Fruit fly (Drosophila melanogaster): Measurements from ENCODE around the gene CG5004.

The CG5004 gene

DNA sequence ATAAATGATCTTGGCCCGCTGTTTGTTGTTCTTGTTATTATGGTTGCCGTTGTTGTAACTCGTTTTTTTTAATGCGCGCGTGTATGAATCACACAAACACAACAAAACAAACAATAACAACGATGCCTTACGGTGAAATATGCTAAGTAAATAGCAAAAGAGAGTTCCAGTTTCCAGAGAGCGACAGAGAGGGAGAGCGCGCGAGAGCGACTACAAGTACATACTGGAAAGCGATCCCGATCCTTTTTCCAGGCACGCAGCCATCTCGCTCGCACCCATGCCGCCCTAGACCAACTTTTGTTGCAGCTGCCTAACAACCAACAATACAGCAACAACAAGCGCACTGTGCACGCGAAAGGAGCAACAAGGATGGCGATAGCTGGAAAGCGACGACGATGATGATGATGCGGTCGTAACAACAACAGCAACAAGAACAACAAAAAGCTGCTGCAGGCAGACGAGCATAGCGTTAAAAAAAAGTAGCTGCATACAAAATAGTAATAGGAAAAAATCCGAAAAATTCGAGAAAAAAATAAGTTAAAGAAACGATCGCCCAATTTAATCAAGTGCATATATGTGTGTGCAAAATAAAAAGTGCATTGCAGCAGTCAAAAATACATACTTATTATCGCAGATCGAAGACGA is 53.1 kb downstream of the CG5004 start:
- TF ChIP-seq Dif (GFP tag; optimal IDR thresholded peaks at IDR 0.05; ENCODE audit: partially characterized antibody) (peak; percentile 52), woc (GFP tag; optimal IDR thresholded peaks at IDR 0.05) (no peak), usp (GFP tag; optimal IDR thresholded peaks at IDR 0.05) (no peak), Hr78 (GFP tag; optimal IDR thresholded peaks at IDR 0.05) (no peak), dmrt93B (GFP tag; optimal IDR thresholded peaks at IDR 0.05) (no peak), Abd-B (GFP tag; optimal IDR thresholded peaks at IDR 0.05) (no peak)

DNA sequence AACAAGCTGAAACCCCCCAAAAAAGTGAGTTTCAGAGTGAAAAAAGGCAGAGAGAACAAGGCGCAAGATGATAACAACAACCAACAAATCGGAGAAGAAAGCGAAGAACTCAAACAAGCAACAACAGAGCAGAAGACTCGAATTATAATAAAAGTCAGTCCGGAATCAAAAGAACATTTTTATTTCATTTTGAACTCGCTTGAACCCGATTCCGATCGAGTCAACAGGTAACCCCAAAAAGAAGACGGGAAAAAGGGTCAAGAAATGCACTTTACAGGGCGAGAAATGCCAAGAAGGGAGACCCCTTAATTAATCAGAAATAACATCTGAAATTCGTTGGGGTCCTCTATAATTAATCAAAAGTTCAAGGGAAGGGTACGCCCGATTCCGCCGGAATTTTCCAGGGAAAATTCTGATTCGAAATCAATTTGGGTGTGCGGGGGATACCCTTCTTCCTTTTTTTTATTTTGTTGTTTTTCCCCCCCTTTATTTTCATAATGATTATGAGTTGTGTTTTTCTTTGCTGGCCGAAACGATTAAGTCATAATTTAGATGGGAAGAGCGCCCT is 55.1 kb downstream of the CG5004 start:
- TF ChIP-seq Rel (GFP tag; optimal IDR thresholded peaks at IDR 0.05) (no peak), Rel (tag; optimal IDR thresholded peaks at IDR 0.05) (peak; percentile 35), sage (GFP tag; optimal IDR thresholded peaks at IDR 0.05) (no peak)

DNA sequence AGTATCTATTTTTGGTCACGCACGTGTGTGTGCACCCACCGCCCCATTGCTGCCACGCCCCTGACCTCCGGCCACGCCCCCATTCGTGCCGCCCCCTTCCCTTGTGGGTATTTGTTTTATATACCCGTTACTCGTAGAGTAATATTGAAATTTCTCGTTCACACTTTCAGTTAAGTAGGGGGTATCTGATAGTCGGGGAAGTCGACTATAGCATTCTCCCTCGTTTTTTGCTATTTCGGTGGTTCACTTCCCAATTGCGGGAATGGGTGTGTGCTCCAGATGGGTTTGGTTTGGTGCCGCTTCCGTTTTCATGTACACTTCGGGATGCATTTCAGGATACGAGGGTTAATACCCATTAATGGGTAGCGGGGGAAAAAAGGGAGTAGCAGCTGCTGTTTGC is 59.9 kb downstream of the CG5004 start:
- TF ChIP-seq Hr83 (GFP tag; optimal IDR thresholded peaks at IDR 0.05; ENCODE audit: poor library complexity, severe bottlenecking) (no peak), Hnf4 (GFP tag; optimal IDR thresholded peaks at IDR 0.05) (no peak), sage (GFP tag; optimal IDR thresholded peaks at IDR 0.05) (no peak), jim (GFP tag; optimal IDR thresholded peaks at IDR 0.05) (no peak), brk (GFP tag; optimal IDR thresholded peaks at IDR 0.05) (no peak), Jra (GFP tag; optimal IDR thresholded peaks at IDR 0.05) (no peak), GATAd (GFP tag; optimal IDR thresholded peaks at IDR 0.05) (no peak), CrebA (GFP tag; optimal IDR thresholded peaks at IDR 0.05; ENCODE audit: borderline replicate concordance) (no peak), sv (GFP tag; optimal IDR thresholded peaks at IDR 0.05) (no peak), br (GFP tag; optimal IDR thresholded peaks at IDR 0.05) (no peak)

DNA sequence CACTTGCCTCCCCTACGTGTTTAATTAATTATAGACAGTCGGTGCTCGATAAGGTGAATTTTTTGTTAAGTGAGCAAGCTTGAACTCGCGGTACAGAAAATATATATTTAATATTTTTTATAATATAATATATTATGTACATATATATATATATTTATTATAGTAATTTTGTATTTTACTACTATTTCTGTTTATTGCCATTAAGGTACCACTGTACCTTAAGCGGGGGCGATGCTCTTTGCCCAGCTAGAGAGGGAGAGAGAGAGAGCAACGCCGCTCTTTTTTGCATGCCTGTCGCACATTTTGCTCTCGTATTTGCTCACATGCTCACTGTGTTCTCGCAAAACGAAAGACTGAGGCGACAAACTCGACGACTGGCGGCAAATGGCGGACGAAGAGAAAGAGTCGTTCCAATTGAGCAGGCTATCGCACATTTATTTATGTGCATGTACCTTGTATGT is 63.1 kb downstream of the CG5004 start:
- no peak for TF ChIP-seq Myc (optimal IDR thresholded peaks at IDR 0.05)
- peak; percentile 69 for TF ChIP-seq Vsx2 (GFP tag; optimal IDR thresholded peaks at IDR 0.05; ENCODE audit: partially characterized antibody)
- no peak for TF ChIP-seq br (GFP tag; optimal IDR thresholded peaks at IDR 0.05)
- TF ChIP-seq pan (optimal IDR thresholded peaks at IDR 0.05): no peak
- TF ChIP-seq dl (GFP tag; optimal IDR thresholded peaks at IDR 0.05; ENCODE audit: insufficient read depth in 1 of 2, partially characterized antibody in 2 of 2): peak; percentile 75 to 87
- peak; percentile 33 for TF ChIP-seq rgr (GFP tag; optimal IDR thresholded peaks at IDR 0.05)
- no peak for TF ChIP-seq woc (GFP tag; optimal IDR thresholded peaks at IDR 0.05)
- peak; percentile 62 for TF ChIP-seq psq (GFP tag; optimal IDR thresholded peaks at IDR 0.05)
- TF ChIP-seq Abd-B (GFP tag; optimal IDR thresholded peaks at IDR 0.05): no peak
- TF ChIP-seq Sp1 (GFP tag; optimal IDR thresholded peaks at IDR 0.05): peak; percentile 72
- TF ChIP-seq tai (GFP tag; optimal IDR thresholded peaks at IDR 0.05): no peak
- TF ChIP-seq jim (GFP tag; optimal IDR thresholded peaks at IDR 0.05): no peak
- TF ChIP-seq GATAd (GFP tag; optimal IDR thresholded peaks at IDR 0.05): no peak
- peak in 1 of 2 experiments; percentile 57 for TF ChIP-seq foxo (GFP tag; optimal IDR thresholded peaks at IDR 0.05)
- TF ChIP-seq dsf (GFP tag; optimal IDR thresholded peaks at IDR 0.05; ENCODE audit: borderline replicate concordance): no peak
- no peak for TF ChIP-seq Jra (GFP tag; optimal IDR thresholded peaks at IDR 0.05)
- no peak for TF ChIP-seq Mio (GFP tag; optimal IDR thresholded peaks at IDR 0.05)
- TF ChIP-seq Hnf4 (GFP tag; optimal IDR thresholded peaks at IDR 0.05): no peak
- TF ChIP-seq h (GFP tag; optimal IDR thresholded peaks at IDR 0.05): peak; percentile 32
- TF ChIP-seq sage (GFP tag; optimal IDR thresholded peaks at IDR 0.05): no peak
- peak; percentile 31 for TF ChIP-seq fru (GFP tag; optimal IDR thresholded peaks at IDR 0.05)
- no peak for TF ChIP-seq brk (GFP tag; optimal IDR thresholded peaks at IDR 0.05)
- TF ChIP-seq CG9705 (GFP tag; optimal IDR thresholded peaks at IDR 0.05): peak; percentile 31
- no peak for TF ChIP-seq usp (GFP tag; optimal IDR thresholded peaks at IDR 0.05)
- TF ChIP-seq CrebA (GFP tag; optimal IDR thresholded peaks at IDR 0.05; ENCODE audit: borderline replicate concordance): peak; percentile 13
- no peak for TF ChIP-seq lola (GFP tag; optimal IDR thresholded peaks at IDR 0.05)
- TF ChIP-seq Hr83 (GFP tag; optimal IDR thresholded peaks at IDR 0.05; ENCODE audit: poor library complexity, severe bottlenecking): no peak
- TF ChIP-seq dmrt93B (GFP tag; optimal IDR thresholded peaks at IDR 0.05): peak; percentile 21
- peak; percentile 76 for TF ChIP-seq HLH106 (tag; optimal IDR thresholded peaks at IDR 0.05)
- TF ChIP-seq sv (GFP tag; optimal IDR thresholded peaks at IDR 0.05): no peak
- no peak for TF ChIP-seq Rel (GFP tag; optimal IDR thresholded peaks at IDR 0.05)
- peak; percentile 37 for TF ChIP-seq Rel (tag; optimal IDR thresholded peaks at IDR 0.05)
- TF ChIP-seq ey (GFP tag; optimal IDR thresholded peaks at IDR 0.05): no peak
- no peak for TF ChIP-seq Dfd (GFP tag; optimal IDR thresholded peaks at IDR 0.05)
- TF ChIP-seq CG32264 (GFP tag; optimal IDR thresholded peaks at IDR 0.05): no peak
- TF ChIP-seq N (GFP tag; optimal IDR thresholded peaks at IDR 0.05): no peak
- peak; percentile 3 for TF ChIP-seq OdsH (GFP tag; optimal IDR thresholded peaks at IDR 0.05)
- peak; percentile 88 for TF ChIP-seq Dif (GFP tag; optimal IDR thresholded peaks at IDR 0.05; ENCODE audit: partially characterized antibody)
- no peak for TF ChIP-seq Hr78 (GFP tag; optimal IDR thresholded peaks at IDR 0.05)

Measured in whole organism, wandering third instar larva.